Fruit fly (Drosophila melanogaster) whole organism, prepupa: Measurements from ENCODE around the gene CG3528.

ENCODE experiments used
- Blimp-1 ChIP-seq: fragments of 200-800 bp; sonication (Bioruptor generic); optimal IDR thresholded peaks from 3 replicates; lab custom pipeline; 2017; ENCODE audit warnings: missing biosample characterization, missing genetic modification characterization, mild to moderate bottlenecking, moderate library complexity, missing genetic modification reagents
- CG10669 ChIP-seq: fragments of 200-800 bp; sonication (Bioruptor generic); optimal IDR thresholded peaks from 3 replicates; lab custom pipeline; 2018; ENCODE audit warnings: missing biosample characterization, mild to moderate bottlenecking, missing genetic modification characterization, moderate library complexity
- CG11294 ChIP-seq: fragments of 200-800 bp; sonication (Bioruptor generic); IDR thresholded peaks from 2 replicates; pipeline ENCODE4 v1.3.6; 2022; ENCODE audit warnings: missing biosample characterization, missing genetic modification characterization
- CG11762 ChIP-seq: fragments of 200-800 bp; sonication (Bioruptor generic); optimal IDR thresholded peaks from 3 replicates; lab custom pipeline; 2016; ENCODE audit warnings: missing biosample characterization, missing genetic modification characterization; ENCODE audit not compliant: insufficient read depth
- CG15336 ChIP-seq: fragments of 200-800 bp; sonication (Bioruptor generic); IDR thresholded peaks from 2 replicates; pipeline ENCODE4 v1.3.6; 2022; ENCODE audit warnings: missing biosample characterization, missing genetic modification characterization
- CG3032 ChIP-seq: fragments of 200-800 bp; optimal IDR thresholded peaks from 2 replicates; lab custom pipeline; 2019; ENCODE audit warnings: missing biosample characterization, mild to moderate bottlenecking, missing genetic modification characterization, moderate library complexity
- CG31627 ChIP-seq: fragments of 200-800 bp; sonication (Bioruptor generic); optimal IDR thresholded peaks from 3 replicates; lab custom pipeline; 2016; ENCODE audit warnings: missing biosample characterization, missing genetic modification characterization
- CG32006 ChIP-seq: fragments of 200-800 bp; sonication (Bioruptor generic); optimal IDR thresholded peaks from 3 replicates; lab custom pipeline; 2017; ENCODE audit warnings: missing biosample characterization, mild to moderate bottlenecking, missing genetic modification characterization
- CG3919 ChIP-seq: fragments of 200-800 bp; sonication (Bioruptor generic); optimal IDR thresholded peaks from 3 replicates; lab custom pipeline; 2016; ENCODE audit warnings: missing biosample characterization, missing genetic modification characterization
- CG6163 ChIP-seq: fragments of 200-800 bp; sonication (Bioruptor generic); IDR thresholded peaks from 3 replicates; pipeline ENCODE4 v1.3.6; 2022; ENCODE audit warnings: missing biosample characterization, missing genetic modification characterization
- CG6792 ChIP-seq: fragments of 200-800 bp; sonication (Bioruptor generic); optimal IDR thresholded peaks from 3 replicates; lab custom pipeline; 2016; ENCODE audit warnings: missing biosample characterization, missing genetic modification characterization
- CG6808 ChIP-seq: fragments of 200-800 bp; sonication (Bioruptor generic); optimal IDR thresholded peaks from 3 replicates; lab custom pipeline; 2017; ENCODE audit warnings: missing biosample characterization, missing genetic modification characterization, mild to moderate bottlenecking, moderate library complexity, missing genetic modification reagents
- CG8119 ChIP-seq: fragments of 200-800 bp; sonication (Bioruptor generic); IDR thresholded peaks from 3 replicates; pipeline ENCODE4 v1.3.6; 2022; ENCODE audit warnings: missing biosample characterization, missing genetic modification characterization
- CG8632 ChIP-seq: fragments of 200-800 bp; sonication (Bioruptor generic); optimal IDR thresholded peaks from 3 replicates; lab custom pipeline; 2016; ENCODE audit warnings: missing biosample characterization, missing genetic modification characterization
- Eip75B ChIP-seq: fragments of 200-800 bp; sonication (Bioruptor generic); optimal IDR thresholded peaks from 3 replicates; lab custom pipeline; 2016; ENCODE audit warnings: missing biosample characterization, missing genetic modification characterization
- Eip78C ChIP-seq: fragments of 200-800 bp; sonication (Bioruptor generic); peaks from one replicate; lab custom pipeline; 2016; ENCODE audit warnings: missing biosample characterization, missing genetic modification characterization
- Gug ChIP-seq: fragments of 200-800 bp; sonication (Bioruptor generic); IDR thresholded peaks from 2 replicates; pipeline ENCODE4 v1.3.6; 2022; ENCODE audit warnings: missing biosample characterization, missing genetic modification characterization
- Hr38 ChIP-seq: sonication (Bioruptor generic); optimal IDR thresholded peaks from 2 replicates; lab custom pipeline; 2016; ENCODE audit warnings: missing biosample characterization, missing genetic modification characterization
- Hr39 ChIP-seq: fragments of 200-800 bp; sonication (Bioruptor generic); optimal IDR thresholded peaks from 2 replicates; lab custom pipeline; 2016; ENCODE audit warnings: missing biosample characterization, missing genetic modification characterization
- Hr4 ChIP-seq: fragments of 200-800 bp; sonication (Bioruptor generic); optimal IDR thresholded peaks from 3 replicates; lab custom pipeline; 2016; ENCODE audit warnings: missing biosample characterization, missing genetic modification characterization
- Smox ChIP-seq: fragments of 200-800 bp; sonication (Bioruptor generic); optimal IDR thresholded peaks from 3 replicates; lab custom pipeline; 2016; ENCODE audit warnings: missing biosample characterization, missing genetic modification characterization
- Sox102F ChIP-seq: fragments of 200-800 bp; sonication (Bioruptor generic); optimal IDR thresholded peaks from 2 replicates; lab custom pipeline; 2016; ENCODE audit warnings: missing biosample characterization, mild to moderate bottlenecking, missing genetic modification characterization
- Sox14 ChIP-seq: fragments of 200-800 bp; sonication (Bioruptor generic); optimal IDR thresholded peaks from 3 replicates; lab custom pipeline; 2016; ENCODE audit warnings: missing biosample characterization, missing genetic modification characterization
- Sox15 ChIP-seq: fragments of 200-800 bp; sonication (Bioruptor generic); optimal IDR thresholded peaks from 3 replicates; lab custom pipeline; 2016; ENCODE audit warnings: missing biosample characterization, missing genetic modification characterization
- acj6 ChIP-seq: fragments of 200-800 bp; sonication (Bioruptor generic); optimal IDR thresholded peaks from 3 replicates; lab custom pipeline; 2016; ENCODE audit warnings: missing biosample characterization, missing genetic modification characterization
- cyc ChIP-seq: fragments of 200-800 bp; sonication (Bioruptor generic); optimal IDR thresholded peaks from 3 replicates; lab custom pipeline; 2016; ENCODE audit warnings: missing biosample characterization, missing genetic modification characterization
- dsx ChIP-seq: fragments of 200-800 bp; optimal IDR thresholded peaks from 3 replicates; lab custom pipeline; 2019; ENCODE audit warnings: missing biosample characterization, mild to moderate bottlenecking, missing genetic modification characterization, moderate library complexity; ENCODE audit not compliant: poor library complexity, severe bottlenecking
- eg ChIP-seq: fragments of 200-800 bp; sonication (Bioruptor generic); IDR thresholded peaks from 3 replicates; pipeline ENCODE4 v1.3.6; 2022; ENCODE audit warnings: missing biosample characterization, missing genetic modification characterization
- fd59A ChIP-seq: fragments of 200-800 bp; sonication (Bioruptor generic); optimal IDR thresholded peaks from 2 replicates; lab custom pipeline; 2017; ENCODE audit warnings: missing biosample characterization, mild to moderate bottlenecking, missing genetic modification characterization, missing genetic modification reagents
- fd85E ChIP-seq: fragments of 200-800 bp; sonication (Bioruptor generic); optimal IDR thresholded peaks from 3 replicates; lab custom pipeline; 2016; ENCODE audit warnings: missing biosample characterization, missing genetic modification characterization
- lz ChIP-seq: fragments of 200-800 bp; sonication (Bioruptor generic); optimal IDR thresholded peaks from 3 replicates; lab custom pipeline; 2016; ENCODE audit warnings: missing biosample characterization, missing genetic modification characterization
- net ChIP-seq: fragments of 200-800 bp; sonication (Bioruptor generic); optimal IDR thresholded peaks from 3 replicates; lab custom pipeline; 2016; ENCODE audit warnings: missing biosample characterization, missing genetic modification characterization
- pdm3 ChIP-seq: fragments of 200-800 bp; sonication (Bioruptor generic); optimal IDR thresholded peaks from 3 replicates; lab custom pipeline; 2016; ENCODE audit warnings: missing biosample characterization, missing genetic modification characterization
- ss ChIP-seq, 2 experiments: fragments of 200-800 bp; sonication (Bioruptor generic); optimal IDR thresholded peaks; 2 replicates in 1 of 2; 3 replicates in 1 of 2; lab custom pipeline; 2017 to 2018; ENCODE audit warnings: mild to moderate bottlenecking in 2 of 2, missing biosample characterization in 2 of 2, missing genetic modification characterization in 2 of 2, moderate library complexity in 1 of 2
- svp ChIP-seq: fragments of 200-800 bp; sonication (Bioruptor generic); peaks from one replicate; lab custom pipeline; 2016; ENCODE audit warnings: missing biosample characterization, missing genetic modification characterization
- vri ChIP-seq: fragments of 200-800 bp; sonication (Bioruptor generic); optimal IDR thresholded peaks from 3 replicates; lab custom pipeline; 2016; ENCODE audit warnings: missing biosample characterization, mild to moderate bottlenecking, missing genetic modification characterization

CG3528 gene

DNA sequence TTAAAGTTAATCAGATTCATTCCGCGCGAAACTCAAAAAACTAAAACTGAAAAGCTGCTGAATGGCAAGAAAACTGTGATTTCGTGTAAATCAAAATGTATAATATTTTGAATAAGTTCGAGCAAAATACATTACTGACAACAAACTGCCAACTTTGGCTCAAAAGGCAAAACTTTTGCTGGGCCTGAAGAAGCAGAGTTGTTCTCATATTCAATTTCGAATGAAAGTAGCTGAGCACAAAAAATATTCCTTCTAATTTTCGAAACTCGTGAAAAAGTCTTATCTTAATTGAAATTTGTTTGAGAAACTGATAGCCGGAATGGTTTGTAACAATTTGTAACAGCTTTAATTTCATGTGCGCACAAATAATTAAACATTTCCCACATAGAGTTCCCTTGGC, at the start of gene CG3528:
Gene CG3528, minus strand, starts transcription at position 101 of the 400 bp plus-strand sequence.
- TF ChIP-seq eg (no peak), Hr38 (GFP tag; lab: Kevin White, UChicago) (no peak), Sox14 (GFP tag; lab: Kevin White, UChicago) (no peak), CG6808 (no peak), CG6792 (GFP tag; lab: Kevin White, UChicago) (no peak), CG31627 (no peak), acj6 (no peak), CG11762 (GFP tag; lab: Kevin White, UChicago) (no peak), ss (GFP tag; optimal IDR thresholded peaks at IDR 0.05; lab: Kevin White, UChicago) (no peak), Hr39 (GFP tag; lab: Kevin White, UChicago) (no peak), CG11294 (no peak), cyc (no peak), Eip75B (no peak), fd85E (GFP tag; lab: Kevin White, UChicago) (no peak), pdm3 (no peak), Hr4 (GFP tag; lab: Kevin White, UChicago) (no peak), dsx (GFP tag; lab: Kevin White, UChicago) (no peak)

- TF ChIP-seq vri (GFP tag; lab: Kevin White, UChicago) (peak; percentile 25), svp (peak; percentile 74), Sox102F (GFP tag; lab: Kevin White, UChicago) (no peak), CG32006 (GFP tag; lab: Kevin White, UChicago) (no peak)
Measured at dm6 chr2L:2564758-2565157, 46.9 kb upstream of the CG3528 start, which contains the start of gene Cyp309a1. Cyp309a1 (minus strand) TSS chr2L:2564830.

- no peak for TF ChIP-seq acj6
- TF ChIP-seq CG10669 (GFP tag; lab: Kevin White, UChicago) = no peak
Measured at dm6 chr2L:2552725-2553124, 34.9 kb upstream of the CG3528 start, which contains the start of gene CG3515. CG3515 (minus strand) TSS chr2L:2552825.

- no peak for TF ChIP-seq lz (GFP tag; lab: Kevin White, UChicago)
- TF ChIP-seq CG3032 (tag; lab: Kevin White, UChicago) = no peak
- TF ChIP-seq Eip78C = peak; percentile 23
- 0 out of 3 replicates have a peak, but pooled peaks have one; percentile 27 for TF ChIP-seq eg
- TF ChIP-seq CG8119 (GFP tag; lab: Robert Waterston, UW) = 0 out of 3 replicates have a peak, but pooled peaks have one; percentile 37
- 0 out of 2 replicates have a peak, but pooled peaks have one; percentile 17 for TF ChIP-seq CG15336
- TF ChIP-seq CG32006 (GFP tag; lab: Kevin White, UChicago) = peak; percentile 20
- TF ChIP-seq Gug (GFP tag; lab: Robert Waterston, UW) = 0 out of 2 replicates have a peak, but pooled peaks have one; percentile 21
- TF ChIP-seq CG6808 = no peak
Measured at dm6 chr2L:2542491-2542890, 24.7 kb upstream of the CG3528 start.

DNA sequence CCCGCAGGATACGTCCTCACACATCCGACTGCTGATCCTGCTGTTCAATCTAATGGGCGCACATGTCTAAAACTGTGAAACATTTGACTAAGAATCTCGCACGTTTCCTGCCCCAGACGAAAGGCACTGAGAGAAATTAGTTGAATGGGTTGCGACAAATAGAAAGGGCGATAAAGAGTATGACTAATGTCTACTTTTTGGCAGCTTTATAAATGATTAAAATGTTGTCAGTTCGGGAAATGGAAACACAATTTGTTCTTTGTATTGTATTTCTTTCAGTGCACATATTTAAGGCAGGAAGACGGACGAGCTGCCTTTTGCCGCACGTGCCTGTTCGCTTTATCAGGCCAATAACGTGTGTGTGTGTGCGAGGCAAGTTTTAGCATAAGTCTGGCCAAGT, 10.3 kb upstream of the CG3528 start:
- TF ChIP-seq CG10669 (GFP tag; lab: Kevin White, UChicago) (peak; percentile 8), CG6163 (GFP tag; lab: Robert Waterston, UW) (peak; percentile 38; the same call in 2 of the 3 replicates), Sox15 (no peak), fd59A (GFP tag; lab: Kevin White, UChicago) (no peak), Hr4 (GFP tag; lab: Kevin White, UChicago) (peak; percentile 1), Eip78C (peak; percentile 32), lz (GFP tag; lab: Kevin White, UChicago) (no peak), CG32006 (GFP tag; lab: Kevin White, UChicago) (peak; percentile 20), CG3919 (GFP tag; lab: Kevin White, UChicago) (peak; percentile 2)

- TF ChIP-seq net (GFP tag; lab: Kevin White, UChicago) (no peak), Smox (GFP tag; lab: Kevin White, UChicago) (no peak), CG10669 (GFP tag; lab: Kevin White, UChicago) (no peak), Hr38 (GFP tag; lab: Kevin White, UChicago) (no peak), Blimp-1 (GFP tag; lab: Kevin White, UChicago) (no peak), CG3032 (tag; lab: Kevin White, UChicago) (no peak), CG8632 (no peak), lz (GFP tag; lab: Kevin White, UChicago) (no peak)
Measured at dm6 chr2L:2501823-2502222, 16.0 kb downstream of the CG3528 start.
